Fruit fly (Drosophila melanogaster) whole organism, prepupa: ENCODE results near the gene betaCOP.

ENCODE experiments used
- Blimp-1 ChIP-seq: fragments of 200-800 bp; sonication (Bioruptor generic); optimal IDR thresholded peaks from 3 replicates; lab custom pipeline; 2017; ENCODE audit warnings: missing biosample characterization, missing genetic modification characterization, mild to moderate bottlenecking, moderate library complexity, missing genetic modification reagents
- CG10631 ChIP-seq: fragments of 200-800 bp; sonication (Bioruptor generic); optimal IDR thresholded peaks from 2 replicates; lab custom pipeline; 2016; ENCODE audit warnings: missing biosample characterization, missing genetic modification characterization
- CG1621 ChIP-seq: fragments of 200-800 bp; sonication (Bioruptor generic); optimal IDR thresholded peaks from 3 replicates; lab custom pipeline; 2018; ENCODE audit warnings: missing biosample characterization, mild to moderate bottlenecking, missing genetic modification characterization
- CG16779 ChIP-seq: fragments of 200-800 bp; sonication (Bioruptor generic); optimal IDR thresholded peaks from 3 replicates; lab custom pipeline; 2017; ENCODE audit warnings: missing biosample characterization, mild to moderate bottlenecking, missing genetic modification characterization
- CG6792 ChIP-seq: fragments of 200-800 bp; sonication (Bioruptor generic); optimal IDR thresholded peaks from 3 replicates; lab custom pipeline; 2016; ENCODE audit warnings: missing biosample characterization, missing genetic modification characterization
- CG7368 ChIP-seq: fragments of 200-800 bp; sonication (Bioruptor generic); optimal IDR thresholded peaks from 3 replicates; lab custom pipeline; 2016; ENCODE audit warnings: missing biosample characterization, missing genetic modification characterization
- CG8632 ChIP-seq: fragments of 200-800 bp; sonication (Bioruptor generic); optimal IDR thresholded peaks from 3 replicates; lab custom pipeline; 2016; ENCODE audit warnings: missing biosample characterization, missing genetic modification characterization

dm6 chrX:18369767-18370166 lies 15.3 kb downstream of the betaCOP start:
- no peak for TF ChIP-seq CG8632 (GFP tag; lab: Kevin White, UChicago)
- no peak for TF ChIP-seq CG1621 (tag; lab: Kevin White, UChicago)
- no peak for TF ChIP-seq CG10631 (GFP tag; lab: Kevin White, UChicago)
- TF ChIP-seq Blimp-1, result no peak
- no peak for TF ChIP-seq CG16779 (tag; lab: Kevin White, UChicago)
- no peak for TF ChIP-seq CG7368
- TF ChIP-seq CG6792 (GFP tag; lab: Kevin White, UChicago), result no peak
